Worm (Caenorhabditis elegans) whole organism, young adult: Measurements from ENCODE around the gene F27E5.8.

ENCODE experiments used
- B0019.2 ChIP-seq: fragments of 200-800 bp; sonication (Bioruptor generic); conservative IDR thresholded peaks from 2 replicates; pipeline ENCODE4 v1.3.6; 2022; ENCODE audit warnings: missing genetic modification reagents, missing genetic modification characterization, missing compliant biosample characterization
- B0261.1 ChIP-seq: sonication (generic microtip); optimal IDR thresholded peaks from 2 replicates; lab custom pipeline; 2016; ENCODE audit warnings: mild to moderate bottlenecking, missing genetic modification characterization, moderate library complexity, missing compliant biosample characterization
- F22D6.2 ChIP-seq: sonication (generic microtip); optimal IDR thresholded peaks from 2 replicates; lab custom pipeline; 2016; ENCODE audit warnings: mild to moderate bottlenecking, missing genetic modification characterization, missing compliant biosample characterization
- F23B12.7 ChIP-seq: sonication (generic microtip); optimal IDR thresholded peaks from 2 replicates; lab custom pipeline; 2017; ENCODE audit warnings: missing genetic modification characterization, mild to moderate bottlenecking, missing compliant biosample characterization, antibody characterized with exemption, moderate library complexity; ENCODE audit not compliant: insufficient read depth
- F52B5.7 ChIP-seq: sonication (generic microtip); optimal IDR thresholded peaks from 2 replicates; lab custom pipeline; 2016; ENCODE audit warnings: mild to moderate bottlenecking, missing genetic modification characterization, missing compliant biosample characterization
- F55B11.4 ChIP-seq: sonication (generic microtip); optimal IDR thresholded peaks from 2 replicates; lab custom pipeline; 2016; ENCODE audit warnings: missing compliant biosample characterization, missing genetic modification characterization, borderline replicate concordance; ENCODE audit not compliant: insufficient read depth
- F57A8.1 ChIP-seq: fragments of 200-800 bp; sonication (Bioruptor generic); optimal IDR thresholded peaks from 2 replicates; lab custom pipeline; 2018; ENCODE audit warnings: mild to moderate bottlenecking, missing genetic modification characterization, moderate library complexity, missing compliant biosample characterization
- Y53G8AR.9 ChIP-seq: fragments of 200-800 bp; sonication (Bioruptor generic); conservative IDR thresholded peaks from 2 replicates; pipeline ENCODE4 v1.3.6; 2022; ENCODE audit warnings: missing genetic modification reagents, missing genetic modification characterization, missing compliant biosample characterization
- ZK185.1 ChIP-seq: sonication (generic microtip); optimal IDR thresholded peaks from 2 replicates; lab custom pipeline; 2016; ENCODE audit warnings: mild to moderate bottlenecking, missing genetic modification characterization, missing compliant biosample characterization; ENCODE audit not compliant: poor library complexity, severe bottlenecking
- aptf-2 ChIP-seq: fragments of 200-800 bp; sonication (Bioruptor generic); conservative IDR thresholded peaks from 2 replicates; pipeline ENCODE4 v1.3.6; 2022; ENCODE audit warnings: missing genetic modification reagents, missing genetic modification characterization, missing compliant biosample characterization
- athp-1 ChIP-seq: sonication (generic microtip); optimal IDR thresholded peaks from 2 replicates; lab custom pipeline; 2017; ENCODE audit warnings: mild to moderate bottlenecking, missing genetic modification characterization, missing compliant biosample characterization
- attf-6 ChIP-seq: fragments of 200-800 bp; sonication (Bioruptor generic); IDR thresholded peaks from 2 replicates; pipeline ENCODE4 v1.3.6; 2022; ENCODE audit warnings: missing genetic modification reagents, missing genetic modification characterization, missing compliant biosample characterization
- bed-1 ChIP-seq: fragments of 200-800 bp; sonication (Bioruptor generic); IDR thresholded peaks from 2 replicates; pipeline ENCODE4 v1.3.6; 2022; ENCODE audit warnings: missing genetic modification reagents, missing genetic modification characterization, missing compliant biosample characterization
- ccch-3 ChIP-seq: fragments of 200-800 bp; sonication (Bioruptor generic); optimal IDR thresholded peaks from 2 replicates; lab custom pipeline; 2018; ENCODE audit warnings: mild to moderate bottlenecking, missing genetic modification characterization, missing compliant biosample characterization
- cebp-2 ChIP-seq: fragments of 200-800 bp; sonication (Bioruptor generic); IDR thresholded peaks from 2 replicates; pipeline ENCODE4 v1.3.6; 2022; ENCODE audit warnings: missing genetic modification characterization, missing compliant biosample characterization
- ceh-27 ChIP-seq: fragments of 200-800 bp; sonication (Bioruptor generic); optimal IDR thresholded peaks from 2 replicates; lab custom pipeline; 2018; ENCODE audit warnings: mild to moderate bottlenecking, missing genetic modification characterization, moderate library complexity, missing compliant biosample characterization
- ceh-40 ChIP-seq: fragments of 200-800 bp; sonication (Bioruptor generic); IDR thresholded peaks from 2 replicates; pipeline ENCODE4 v1.3.6; 2022; ENCODE audit warnings: missing genetic modification characterization, missing compliant biosample characterization
- ceh-79 ChIP-seq: sonication (generic microtip); optimal IDR thresholded peaks from 2 replicates; lab custom pipeline; 2017; ENCODE audit warnings: mild to moderate bottlenecking, missing genetic modification characterization, missing compliant biosample characterization
- dox-1 ChIP-seq: fragments of 200-800 bp; sonication (Bioruptor generic); IDR thresholded peaks from 2 replicates; pipeline ENCODE4 v1.3.6; 2022; ENCODE audit warnings: missing genetic modification reagents, missing genetic modification characterization, missing compliant biosample characterization
- egl-44 ChIP-seq: fragments of 200-800 bp; sonication (Bioruptor generic); IDR thresholded peaks from 2 replicates; pipeline ENCODE4 v1.3.6; 2022; ENCODE audit warnings: missing genetic modification reagents, missing genetic modification characterization, missing compliant biosample characterization
- fkh-3 ChIP-seq: sonication (generic microtip); optimal IDR thresholded peaks from 2 replicates; lab custom pipeline; 2016; ENCODE audit warnings: mild to moderate bottlenecking, missing genetic modification characterization, missing compliant biosample characterization
- hlh-12 ChIP-seq: sonication (generic microtip); optimal IDR thresholded peaks from 2 replicates; lab custom pipeline; 2016; ENCODE audit warnings: missing genetic modification characterization, missing compliant biosample characterization
- hmg-1.2 ChIP-seq: fragments of 200-800 bp; sonication (Bioruptor generic); IDR thresholded peaks from 2 replicates; pipeline ENCODE4 v1.3.6; 2022; ENCODE audit warnings: missing genetic modification reagents, missing genetic modification characterization, missing compliant biosample characterization
- hsf-1 ChIP-seq: fragments of 200-800 bp; sonication (Bioruptor generic); IDR thresholded peaks from 2 replicates; pipeline ENCODE4 v1.3.6; 2022; ENCODE audit warnings: missing genetic modification reagents, missing genetic modification characterization, missing compliant biosample characterization
- let-607 ChIP-seq, 2 experiments: fragments of 200-800 bp in 1 of 2; sonication (Bioruptor generic) in 1 of 2; sonication (generic microtip) in 1 of 2; optimal IDR thresholded peaks; 2 replicates each; lab custom pipeline; 2016 to 2018; ENCODE audit warnings: mild to moderate bottlenecking in 2 of 2, missing compliant biosample characterization in 2 of 2, missing genetic modification characterization in 2 of 2, moderate library complexity in 2 of 2, missing genotype in 1 of 2
- lin-40 ChIP-seq: sonication (generic microtip); optimal IDR thresholded peaks from 2 replicates; lab custom pipeline; 2016; ENCODE audit warnings: missing genetic modification characterization, mild to moderate bottlenecking, missing compliant biosample characterization, missing genotype, missing genetic modification reagents
- lir-1 ChIP-seq: fragments of 200-800 bp; sonication (Bioruptor generic); conservative IDR thresholded peaks from 2 replicates; pipeline ENCODE4 v1.3.6; 2022; ENCODE audit warnings: missing genetic modification reagents, missing genetic modification characterization, missing compliant biosample characterization
- lsl-1 ChIP-seq: fragments of 200-800 bp; sonication (Bioruptor generic); optimal IDR thresholded peaks from 2 replicates; lab custom pipeline; 2018; ENCODE audit warnings: mild to moderate bottlenecking, missing genetic modification characterization, moderate library complexity, missing compliant biosample characterization
- madf-10 ChIP-seq: sonication (generic microtip); optimal IDR thresholded peaks from 2 replicates; lab custom pipeline; 2016; ENCODE audit warnings: mild to moderate bottlenecking, missing genetic modification characterization, missing compliant biosample characterization
- mxl-1 ChIP-seq: sonication (generic microtip); optimal IDR thresholded peaks from 2 replicates; lab custom pipeline; 2016; ENCODE audit warnings: missing genetic modification characterization, missing compliant biosample characterization
- nfya-2 ChIP-seq: fragments of 200-800 bp; sonication (Bioruptor generic); IDR thresholded peaks from 2 replicates; pipeline ENCODE4 v1.3.6; 2022; ENCODE audit warnings: missing genetic modification reagents, missing genetic modification characterization, missing compliant biosample characterization
- nhr-80 ChIP-seq: sonication (generic microtip); optimal IDR thresholded peaks from 2 replicates; lab custom pipeline; 2016; ENCODE audit warnings: missing genetic modification characterization, missing compliant biosample characterization
- rec-8 ChIP-seq, 2 experiments: sonication (generic microtip); optimal IDR thresholded peaks; 2 replicates each; lab custom pipeline; 2016; ENCODE audit warnings: mild to moderate bottlenecking in 2 of 2, missing genetic modification characterization in 2 of 2, missing genetic modification reagents in 2 of 2, missing genotype in 2 of 2, missing biosample characterization in 1 of 2, missing compliant biosample characterization in 1 of 2, moderate library complexity in 1 of 2
- rpc-1 ChIP-seq, 2 experiments: fragments of 150-350 bp in 1 of 2; sonication (generic microtip) in 1 of 2; optimal IDR thresholded peaks; 2 replicates each; lab custom pipeline; 2014 to 2018; ENCODE audit warnings: missing biosample characterization in 1 of 2, missing genetic modification characterization in 1 of 2, missing genetic modification reagents in 1 of 2, missing genotype in 1 of 2
- sdz-38 ChIP-seq: sonication (generic microtip); optimal IDR thresholded peaks from 2 replicates; lab custom pipeline; 2016; ENCODE audit warnings: missing genotype, missing genetic modification characterization, missing compliant biosample characterization
- unc-62 ChIP-seq: fragments of 150-350 bp; optimal IDR thresholded peaks from 2 replicates; lab custom pipeline; 2014; ENCODE audit warnings: missing biosample characterization, missing genetic modification reagents, missing genetic modification characterization
- zim-3 ChIP-seq: sonication (generic microtip); optimal IDR thresholded peaks from 2 replicates; lab custom pipeline; 2017; ENCODE audit warnings: mild to moderate bottlenecking, missing genetic modification characterization, moderate library complexity, missing compliant biosample characterization
- ztf-22 ChIP-seq: fragments of 200-800 bp; sonication (Bioruptor generic); optimal IDR thresholded peaks from 2 replicates; lab custom pipeline; 2018; ENCODE audit warnings: mild to moderate bottlenecking, missing genetic modification characterization, moderate library complexity, missing compliant biosample characterization
- ztf-3 ChIP-seq: fragments of 200-800 bp; sonication (Bioruptor generic); optimal IDR thresholded peaks from 2 replicates; lab custom pipeline; 2018; ENCODE audit warnings: mild to moderate bottlenecking, missing genetic modification characterization, missing compliant biosample characterization

The F27E5.8 gene

DNA sequence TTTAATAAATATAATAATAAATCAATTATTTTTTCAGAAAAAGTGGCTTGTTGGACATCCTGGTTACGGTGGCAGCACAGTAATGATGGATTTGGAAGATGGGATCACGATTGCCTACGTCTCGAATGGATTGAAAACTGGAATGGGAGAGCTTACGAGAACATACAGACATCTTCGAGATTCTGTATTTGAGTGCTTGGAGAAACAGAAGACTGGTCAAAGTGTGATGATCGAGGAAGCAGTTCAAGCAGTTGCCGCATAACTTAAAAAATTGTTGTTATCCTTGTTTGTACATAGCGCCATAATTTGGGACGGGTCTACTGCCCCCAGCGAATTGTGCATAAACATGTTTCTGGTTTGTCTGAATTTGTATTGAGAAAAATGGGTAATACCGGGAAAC is 28.9 kb downstream of the F27E5.8 start (continued):
- TF ChIP-seq F55B11.4 (tag; lab: Kevin White, UChicago) (no peak), F52B5.7 (peak; percentile 51), hlh-12 (tag; lab: Kevin White, UChicago) (no peak), ceh-40 (GFP tag; lab: Robert Waterston, UW) (no peak)

ce11 chrII:10095224-10095623 is 32.1 kb downstream of the F27E5.8 start:
- TF ChIP-seq ztf-3 (GFP tag; lab: Kevin White, UChicago) (no peak), lsl-1 (GFP tag; lab: Kevin White, UChicago) (no peak), nhr-80 (tag; lab: Kevin White, UChicago) (peak; percentile 68), F23B12.7 (tag; lab: Kevin White, UChicago) (no peak), let-607 (tag; optimal IDR thresholded peaks at IDR 0.05; lab: Kevin White, UChicago) (no peak), ceh-79 (tag; lab: Kevin White, UChicago) (no peak), attf-6 (GFP tag; lab: Robert Waterston, UW) (no peak), B0019.2 (no peak), fkh-3 (tag; lab: Kevin White, UChicago) (no peak), B0261.1 (tag; lab: Kevin White, UChicago) (no peak), unc-62 (GFP tag; lab: Kevin White, UChicago) (peak; percentile 73), athp-1 (tag; lab: Kevin White, UChicago) (no peak), lin-40 (tag; lab: Kevin White, UChicago) (no peak), ccch-3 (GFP tag; lab: Kevin White, UChicago) (no peak), Y53G8AR.9 (GFP tag; lab: Robert Waterston, UW) (no peak), nfya-2 (GFP tag; lab: Robert Waterston, UW) (no peak)

- TF ChIP-seq nhr-80 (tag; lab: Kevin White, UChicago) (peak; percentile 78), lir-1 (GFP tag; lab: Robert Waterston, UW) (no peak), rec-8 (tag; optimal IDR thresholded peaks at IDR 0.05; lab: Kevin White, UChicago) (no peak)
These were observed 32.9 kb downstream of the F27E5.8 start, which contains the start of gene lact-2 for ce11 chrII:10094190-10094923. TSS of gene lact-2 (plus strand) at chrII:10094873.

DNA sequence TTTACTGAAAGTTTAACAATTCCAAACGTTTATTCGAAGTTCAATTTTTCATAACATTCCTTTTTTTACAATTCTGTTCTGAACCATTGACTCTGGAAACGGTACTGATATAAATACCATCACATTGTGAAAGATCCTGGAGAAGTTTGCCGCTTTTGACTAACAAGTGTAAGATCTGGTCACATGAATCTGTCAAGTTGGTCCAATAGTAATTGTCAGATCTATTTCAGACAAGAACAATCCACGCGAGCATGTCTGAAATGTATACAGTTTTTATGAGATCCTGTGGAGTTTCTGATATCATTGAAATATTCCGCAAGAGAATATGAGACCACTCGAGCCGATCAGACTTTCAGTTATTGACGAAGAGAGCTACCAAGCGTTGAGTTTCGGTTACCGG is 34.2 kb downstream of the F27E5.8 start:
- TF ChIP-seq mxl-1 (no peak), lir-1 (GFP tag; lab: Robert Waterston, UW) (no peak)
- TF ChIP-seq, all 124 proteins: peak for 0

DNA sequence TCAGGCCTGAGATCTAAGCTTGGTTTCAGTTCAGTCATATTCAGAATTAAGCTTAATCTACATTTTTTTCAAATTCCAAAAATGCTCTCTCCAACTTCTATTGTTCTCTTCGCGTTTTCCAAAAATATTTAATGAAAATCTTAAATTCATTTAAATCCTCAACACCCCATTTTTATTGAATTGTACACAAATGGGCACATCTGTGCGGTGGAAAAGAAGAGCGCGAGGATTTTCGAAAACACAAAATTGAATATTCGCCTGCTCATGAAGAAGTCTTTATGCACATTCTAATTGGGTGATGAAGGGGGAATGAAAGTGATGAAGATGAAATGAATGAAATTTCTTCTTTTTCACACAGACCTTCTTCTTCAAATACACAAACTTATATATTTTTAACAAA is 42.8 kb downstream of the F27E5.8 start:
- TF ChIP-seq zim-3 (no peak), cebp-2 (GFP tag; lab: Robert Waterston, UW) (no peak), hsf-1 (GFP tag; lab: Robert Waterston, UW) (0 out of 2 replicates have a peak, but pooled peaks have one; percentile 12), bed-1 (no peak)

DNA sequence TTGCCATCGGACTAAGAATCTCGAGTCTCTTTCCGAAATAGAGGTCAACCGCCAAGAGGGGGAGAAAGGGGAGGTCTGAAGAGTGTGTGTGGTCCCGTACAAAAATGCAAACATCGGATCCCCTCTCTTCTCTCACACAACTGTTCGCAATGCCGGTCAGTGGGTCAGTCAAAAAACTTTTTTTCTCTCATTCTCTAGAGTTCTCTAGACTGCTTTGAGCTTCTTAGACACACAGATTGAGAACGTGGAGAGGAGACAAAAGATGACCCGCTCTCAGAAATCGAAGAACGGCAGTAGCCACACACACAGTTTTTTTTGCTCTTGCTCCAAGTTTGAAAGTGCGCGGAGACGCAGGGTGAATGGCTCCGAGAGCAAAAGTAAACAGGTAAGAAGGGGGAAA is 51.5 kb downstream of the F27E5.8 start:
- no peak for TF ChIP-seq egl-44 (GFP tag; lab: Robert Waterston, UW)
- TF ChIP-seq sdz-38, result no peak
- TF ChIP-seq hmg-1.2, result no peak
- no peak for TF ChIP-seq ZK185.1
- no peak for TF ChIP-seq aptf-2
- TF ChIP-seq dox-1 (GFP tag; lab: Robert Waterston, UW), result no peak
- TF ChIP-seq ztf-22 (GFP tag; lab: Kevin White, UChicago), result no peak
- no peak for TF ChIP-seq rpc-1 (optimal IDR thresholded peaks at IDR 0.05; lab: Kevin White, UChicago)
- TF ChIP-seq rpc-1 (tag; optimal IDR thresholded peaks at IDR 0.05; lab: Kevin White, UChicago), result no peak
- no peak for TF ChIP-seq ceh-27
- TF ChIP-seq F57A8.1 (GFP tag; lab: Kevin White, UChicago), result no peak
- no peak for TF ChIP-seq F22D6.2 (tag; lab: Kevin White, UChicago)
- TF ChIP-seq madf-10 (tag; lab: Kevin White, UChicago), result no peak
- TF ChIP-seq rec-8 (tag; optimal IDR thresholded peaks at IDR 0.05; lab: Kevin White, UChicago), result no peak
